Worm (Caenorhabditis elegans) whole organism, young adult: ENCODE measurements around the gene T01D3.6.

ENCODE experiments used
- F33H1.4 ChIP-seq: fragments of 200-800 bp; sonication (Bioruptor generic); IDR thresholded peaks from 2 replicates; pipeline ENCODE4 v1.3.6; 2022; ENCODE audit warnings: missing genetic modification reagents, missing genetic modification characterization, missing compliant biosample characterization
- F55B11.4 ChIP-seq: sonication (generic microtip); optimal IDR thresholded peaks from 2 replicates; lab custom pipeline; 2016; ENCODE audit warnings: missing compliant biosample characterization, missing genetic modification characterization, borderline replicate concordance; ENCODE audit not compliant: insufficient read depth
- K11D2.4 ChIP-seq: fragments of 200-800 bp; sonication (Bioruptor generic); IDR thresholded peaks from 2 replicates; pipeline ENCODE4 v1.3.6; 2022; ENCODE audit warnings: missing genetic modification reagents, missing genetic modification characterization, missing compliant biosample characterization
- K12H6.12 ChIP-seq: fragments of 200-800 bp; sonication (Bioruptor generic); optimal IDR thresholded peaks from 2 replicates; lab custom pipeline; 2018; ENCODE audit warnings: mild to moderate bottlenecking, missing genetic modification characterization, missing compliant biosample characterization
- atf-7 ChIP-seq: sonication (generic microtip); optimal IDR thresholded peaks from 2 replicates; lab custom pipeline; 2017; ENCODE audit warnings: mild to moderate bottlenecking, missing genetic modification characterization, missing compliant biosample characterization
- attf-5 ChIP-seq: fragments of 200-800 bp; sonication (Bioruptor generic); optimal IDR thresholded peaks from 2 replicates; lab custom pipeline; 2018; ENCODE audit warnings: mild to moderate bottlenecking, missing genetic modification characterization, missing compliant biosample characterization
- bed-2 ChIP-seq: fragments of 200-800 bp; sonication (Bioruptor generic); IDR thresholded peaks from 2 replicates; pipeline ENCODE4 v1.3.6; 2022; ENCODE audit warnings: missing genetic modification reagents, missing genetic modification characterization, missing compliant biosample characterization
- cebp-1 ChIP-seq, 2 experiments: fragments of 200-800 bp in 1 of 2; sonication (Bioruptor generic) in 1 of 2; sonication (generic microtip) in 1 of 2; IDR thresholded peaks in 1 of 2; optimal IDR thresholded peaks in 1 of 2; 2 replicates each; pipeline versions ENCODE4 v1.3.6 to Lab custom; 2017 to 2022; ENCODE audit warnings: missing compliant biosample characterization in 2 of 2, missing genetic modification characterization in 2 of 2, mild to moderate bottlenecking in 1 of 2, missing genetic modification reagents in 1 of 2, moderate library complexity in 1 of 2
- cebp-2 ChIP-seq: fragments of 200-800 bp; sonication (Bioruptor generic); IDR thresholded peaks from 2 replicates; pipeline ENCODE4 v1.3.6; 2022; ENCODE audit warnings: missing genetic modification characterization, missing compliant biosample characterization
- ceh-79 ChIP-seq: sonication (generic microtip); optimal IDR thresholded peaks from 2 replicates; lab custom pipeline; 2017; ENCODE audit warnings: mild to moderate bottlenecking, missing genetic modification characterization, missing compliant biosample characterization
- dox-1 ChIP-seq: fragments of 200-800 bp; sonication (Bioruptor generic); IDR thresholded peaks from 2 replicates; pipeline ENCODE4 v1.3.6; 2022; ENCODE audit warnings: missing genetic modification reagents, missing genetic modification characterization, missing compliant biosample characterization
- hsf-1 ChIP-seq: fragments of 200-800 bp; sonication (Bioruptor generic); IDR thresholded peaks from 2 replicates; pipeline ENCODE4 v1.3.6; 2022; ENCODE audit warnings: missing genetic modification reagents, missing genetic modification characterization, missing compliant biosample characterization
- let-526 ChIP-seq: fragments of 200-800 bp; sonication (Bioruptor generic); IDR thresholded peaks from 2 replicates; pipeline ENCODE4 v1.3.6; 2022; ENCODE audit warnings: missing genetic modification reagents, missing genetic modification characterization, missing compliant biosample characterization
- lsl-1 ChIP-seq: fragments of 200-800 bp; sonication (Bioruptor generic); optimal IDR thresholded peaks from 2 replicates; lab custom pipeline; 2018; ENCODE audit warnings: mild to moderate bottlenecking, missing genetic modification characterization, moderate library complexity, missing compliant biosample characterization
- mel-28 ChIP-seq: sonication (generic microtip); optimal IDR thresholded peaks from 2 replicates; lab custom pipeline; 2016; ENCODE audit warnings: borderline replicate concordance, mild to moderate bottlenecking, missing genetic modification characterization, missing compliant biosample characterization
- mxl-1 ChIP-seq: sonication (generic microtip); optimal IDR thresholded peaks from 2 replicates; lab custom pipeline; 2016; ENCODE audit warnings: missing genetic modification characterization, missing compliant biosample characterization
- nfya-2 ChIP-seq: fragments of 200-800 bp; sonication (Bioruptor generic); IDR thresholded peaks from 2 replicates; pipeline ENCODE4 v1.3.6; 2022; ENCODE audit warnings: missing genetic modification reagents, missing genetic modification characterization, missing compliant biosample characterization
- nfyb-1 ChIP-seq: fragments of 200-800 bp; sonication (Bioruptor generic); IDR thresholded peaks from 2 replicates; pipeline ENCODE4 v1.3.6; 2022; ENCODE audit warnings: missing genetic modification reagents, missing genetic modification characterization, missing compliant biosample characterization
- rcor-1 ChIP-seq: fragments of 200-800 bp; sonication (Bioruptor generic); IDR thresholded peaks from 2 replicates; pipeline ENCODE4 v1.3.6; 2022; ENCODE audit warnings: missing genetic modification reagents, missing genetic modification characterization, missing compliant biosample characterization
- snpc-4 ChIP-seq, 5 experiments: fragments of 150-350 bp in 1 of 5; sonication (generic microtip) in 4 of 5; optimal IDR thresholded peaks; 2 replicates each; lab custom pipeline; 2014 to 2018; ENCODE audit warnings: missing genetic modification characterization in 5 of 5, missing biosample characterization in 3 of 5, antibody characterized with exemption in 2 of 5, mild to moderate bottlenecking in 2 of 5, missing compliant biosample characterization in 2 of 5, missing genotype in 2 of 5, moderate library complexity in 2 of 5, missing genetic modification reagents in 1 of 5
- ztf-18 ChIP-seq: sonication (generic microtip); optimal IDR thresholded peaks from 2 replicates; lab custom pipeline; 2016; ENCODE audit warnings: missing genotype, mild to moderate bottlenecking, missing genetic modification characterization, missing compliant biosample characterization

The T01D3.6 gene

ce11 chrV:13762426-13763127 lies 46.0 kb downstream of the T01D3.6 start, which contains the start of gene F20G2.6:
F20G2.6 (plus strand) TSS chrV:13763077.
- TF ChIP-seq rcor-1, result no peak

ce11 chrV:13763723-13764122 lies 47.1 kb downstream of the T01D3.6 start:
- TF ChIP-seq attf-5 (GFP tag; lab: Kevin White, UChicago), result no peak
- TF ChIP-seq, all 124 proteins: peak for 0

ce11 chrV:13768388-13768787 lies 51.8 kb downstream of the T01D3.6 start, which contains the start of gene F20G2.3:
F20G2.3 (minus strand) TSS chrV:13768488.
- TF ChIP-seq ztf-18 (tag; lab: Kevin White, UChicago) (no peak), nfyb-1 (GFP tag; lab: Robert Waterston, UW) (no peak)

ce11 chrV:13768941-13769436 lies 52.4 kb downstream of the T01D3.6 start, which contains the start of gene nas-24:
nas-24 (plus strand) TSS chrV:13769386.
- TF ChIP-seq cebp-2 (GFP tag; lab: Robert Waterston, UW) (no peak), bed-2 (GFP tag; lab: Robert Waterston, UW) (no peak), mel-28 (no peak), cebp-1 (GFP tag; IDR thresholded peaks at IDR 0.05; lab: Robert Waterston, UW) (no peak), cebp-1 (tag; optimal IDR thresholded peaks at IDR 0.05; lab: Kevin White, UChicago) (no peak), F33H1.4 (GFP tag; lab: Robert Waterston, UW) (no peak), K12H6.12 (no peak), atf-7 (tag; lab: Kevin White, UChicago) (no peak), lsl-1 (GFP tag; lab: Kevin White, UChicago) (no peak), K11D2.4 (GFP tag; lab: Robert Waterston, UW) (no peak), dox-1 (no peak), ceh-79 (tag; lab: Kevin White, UChicago) (no peak), let-526 (no peak), snpc-4 (GFP tag; optimal IDR thresholded peaks at IDR 0.05; lab: Kevin White, UChicago) (no peak), snpc-4 (tag; optimal IDR thresholded peaks at IDR 0.05; lab: Kevin White, UChicago) (no peak), F55B11.4 (tag; lab: Kevin White, UChicago) (no peak), mxl-1 (no peak), nfya-2 (GFP tag; lab: Robert Waterston, UW) (no peak), hsf-1 (GFP tag; lab: Robert Waterston, UW) (no peak)
- TF ChIP-seq, all 124 proteins: peak for 0
